Worm (Caenorhabditis elegans): ENCODE results near the gene K12H4.7.

DNA sequence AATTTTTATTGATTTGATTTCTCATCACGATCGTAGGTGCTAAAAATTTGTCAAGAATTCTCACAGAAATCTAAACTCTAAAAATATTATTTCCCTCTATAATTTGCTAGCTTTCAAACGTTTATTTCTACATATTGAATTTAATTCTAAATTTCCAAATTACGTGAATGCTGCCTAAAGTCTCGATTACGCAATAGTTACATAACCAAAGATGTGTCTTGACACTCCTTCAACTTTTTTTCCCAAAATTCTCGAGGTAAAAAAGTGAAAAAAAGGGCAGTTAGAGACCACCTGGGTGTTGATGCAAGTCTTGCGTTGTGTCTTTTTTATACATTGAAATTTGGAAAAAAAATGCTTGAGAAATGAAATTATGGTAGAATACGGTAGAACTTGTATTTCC is 957 bp upstream of the K12H4.7 start:
- TF ChIP-seq fkh-10 (GFP tag; optimal IDR thresholded peaks at IDR 0.05) (no peak), ama-1 (optimal IDR thresholded peaks at IDR 0.05) (no peak), pqm-1 (tag; optimal IDR thresholded peaks at IDR 0.05) (no peak), fos-1 (tag; optimal IDR thresholded peaks at IDR 0.05) (no peak)
